Worm (Caenorhabditis elegans) whole organism, L3 larva: ENCODE measurements around the gene C52E2.5.

ENCODE experiments used
- R02D3.7 ChIP-seq: fragments of 150-350 bp; optimal IDR thresholded peaks from 2 replicates; lab custom pipeline; 2014; ENCODE audit warnings: missing biosample characterization, missing genetic modification characterization
- ZK546.5 ChIP-seq: sonication (generic microtip); optimal IDR thresholded peaks from 2 replicates; lab custom pipeline; 2017; ENCODE audit warnings: missing biosample characterization, missing genetic modification characterization
- aly-2 ChIP-seq: fragments of 150-350 bp; optimal IDR thresholded peaks from 2 replicates; lab custom pipeline; 2014; ENCODE audit warnings: missing biosample characterization, missing genetic modification characterization
- ama-1 ChIP-seq: fragments of 150-350 bp; optimal IDR thresholded peaks from 2 replicates; lab custom pipeline; 2018
- ceh-28 ChIP-seq: fragments of 150-350 bp; optimal IDR thresholded peaks from 2 replicates; lab custom pipeline; 2014; ENCODE audit warnings: missing biosample characterization, missing genetic modification reagents, missing genetic modification characterization
- ceh-82 ChIP-seq: fragments of 150-350 bp; optimal IDR thresholded peaks from 2 replicates; lab custom pipeline; 2014; ENCODE audit warnings: missing biosample characterization, missing genetic modification characterization
- ceh-9 ChIP-seq: sonication (generic microtip); optimal IDR thresholded peaks from 2 replicates; lab custom pipeline; 2018; ENCODE audit warnings: missing biosample characterization, missing genetic modification characterization
- daf-12 ChIP-seq: fragments of 150-350 bp; optimal IDR thresholded peaks from 2 replicates; lab custom pipeline; 2014; ENCODE audit warnings: missing biosample characterization, missing genetic modification reagents, missing genetic modification characterization
- egl-5 ChIP-seq: fragments of 150-350 bp; optimal IDR thresholded peaks from 2 replicates; lab custom pipeline; 2017; ENCODE audit warnings: missing biosample characterization, missing genetic modification reagents, missing genetic modification characterization, inconsistent platforms
- elt-1 ChIP-seq: fragments of 150-350 bp; optimal IDR thresholded peaks from 2 replicates; lab custom pipeline; 2014; ENCODE audit warnings: missing biosample characterization, missing genetic modification characterization
- elt-2 ChIP-seq: sonication (generic microtip); optimal IDR thresholded peaks from 2 replicates; lab custom pipeline; 2016; ENCODE audit warnings: missing genetic modification reagents, mild to moderate bottlenecking, missing genetic modification characterization, missing compliant biosample characterization
- elt-3 ChIP-seq, 3 experiments: fragments of 150-350 bp in 1 of 3; sonication (generic microtip) in 2 of 3; optimal IDR thresholded peaks; 2 replicates in 2 of 3; 4 replicates in 1 of 3; lab custom pipeline; 2014 to 2017; ENCODE audit warnings: missing biosample characterization in 3 of 3, missing genetic modification characterization in 3 of 3
- fkh-2 ChIP-seq: fragments of 150-350 bp; optimal IDR thresholded peaks from 2 replicates; lab custom pipeline; 2014; ENCODE audit warnings: missing biosample characterization, missing genetic modification reagents, missing genetic modification characterization
- hmg-11 ChIP-seq: sonication (generic microtip); optimal IDR thresholded peaks from 2 replicates; lab custom pipeline; 2016; ENCODE audit warnings: missing genetic modification characterization, missing compliant biosample characterization
- jun-1 ChIP-seq: fragments of 150-350 bp; optimal IDR thresholded peaks from 2 replicates; lab custom pipeline; 2014; ENCODE audit warnings: missing biosample characterization, missing genetic modification reagents, missing genetic modification characterization
- lin-15B ChIP-seq: fragments of 150-350 bp; optimal IDR thresholded peaks from 2 replicates; lab custom pipeline; 2014; ENCODE audit warnings: missing biosample characterization, missing genetic modification characterization
- lin-39 ChIP-seq: fragments of 150-350 bp; optimal IDR thresholded peaks from 2 replicates; lab custom pipeline; 2018; ENCODE audit warnings: missing biosample characterization, missing genetic modification reagents, missing genetic modification characterization
- lsy-12 ChIP-seq: sonication (generic microtip); optimal IDR thresholded peaks from 2 replicates; lab custom pipeline; 2016; ENCODE audit warnings: mild to moderate bottlenecking, missing genetic modification characterization, missing compliant biosample characterization
- mdl-1 ChIP-seq: fragments of 150-350 bp; optimal IDR thresholded peaks from 2 replicates; lab custom pipeline; 2014; ENCODE audit warnings: missing biosample characterization, missing genetic modification characterization
- mml-1 ChIP-seq: fragments of 150-350 bp; sonication (generic microtip); optimal IDR thresholded peaks from 3 replicates; lab custom pipeline; 2014; ENCODE audit warnings: missing biosample characterization, missing genetic modification characterization
- nfya-1 ChIP-seq: sonication (generic microtip); optimal IDR thresholded peaks from 2 replicates; lab custom pipeline; 2017; ENCODE audit warnings: missing genetic modification characterization, mild to moderate bottlenecking, missing compliant biosample characterization, antibody characterized with exemption, moderate library complexity; ENCODE audit not compliant: insufficient read depth
- nhr-11 ChIP-seq: fragments of 150-350 bp; optimal IDR thresholded peaks from 2 replicates; lab custom pipeline; 2014; ENCODE audit warnings: missing biosample characterization, missing genetic modification characterization
- nhr-23 ChIP-seq: fragments of 150-350 bp; optimal IDR thresholded peaks from 2 replicates; lab custom pipeline; 2014; ENCODE audit warnings: missing biosample characterization, missing genetic modification reagents, missing genetic modification characterization
- nhr-43 ChIP-seq: sonication (generic microtip); optimal IDR thresholded peaks from 2 replicates; lab custom pipeline; 2016; ENCODE audit warnings: mild to moderate bottlenecking, missing genetic modification characterization, missing compliant biosample characterization; ENCODE audit not compliant: poor library complexity, severe bottlenecking
- nhr-67 ChIP-seq: fragments of 150-350 bp; optimal IDR thresholded peaks from 2 replicates; lab custom pipeline; 2014; ENCODE audit warnings: missing biosample characterization, missing genetic modification characterization
- nhr-77 ChIP-seq: fragments of 150-350 bp; optimal IDR thresholded peaks from 2 replicates; lab custom pipeline; 2014; ENCODE audit warnings: missing biosample characterization, missing genetic modification characterization
- pha-4 ChIP-seq: fragments of 150-350 bp; optimal IDR thresholded peaks from 2 replicates; lab custom pipeline; 2014; ENCODE audit warnings: missing biosample characterization, missing genetic modification reagents, missing genetic modification characterization
- pqm-1 ChIP-seq: fragments of 150-350 bp; optimal IDR thresholded peaks from 2 replicates; lab custom pipeline; 2017; ENCODE audit warnings: missing biosample characterization, missing genetic modification characterization, inconsistent platforms
- sea-2 ChIP-seq: fragments of 150-350 bp; sonication (generic microtip); optimal IDR thresholded peaks from 4 replicates; lab custom pipeline; 2014; ENCODE audit warnings: missing biosample characterization, missing genetic modification reagents, missing genetic modification characterization
- skn-1 ChIP-seq: fragments of 150-350 bp; optimal IDR thresholded peaks from 2 replicates; lab custom pipeline; 2014; ENCODE audit warnings: missing biosample characterization, missing genetic modification characterization
- snpc-4 ChIP-seq: fragments of 150-350 bp; optimal IDR thresholded peaks from 2 replicates; lab custom pipeline; 2014; ENCODE audit warnings: missing biosample characterization, missing genetic modification characterization
- unc-39 ChIP-seq: sonication (generic microtip); optimal IDR thresholded peaks from 4 replicates; lab custom pipeline; 2017; ENCODE audit warnings: missing biosample characterization, missing genetic modification characterization
- zag-1 ChIP-seq: fragments of 150-350 bp; optimal IDR thresholded peaks from 2 replicates; lab custom pipeline; 2014; ENCODE audit warnings: missing biosample characterization, missing genetic modification characterization

Gene C52E2.5

DNA sequence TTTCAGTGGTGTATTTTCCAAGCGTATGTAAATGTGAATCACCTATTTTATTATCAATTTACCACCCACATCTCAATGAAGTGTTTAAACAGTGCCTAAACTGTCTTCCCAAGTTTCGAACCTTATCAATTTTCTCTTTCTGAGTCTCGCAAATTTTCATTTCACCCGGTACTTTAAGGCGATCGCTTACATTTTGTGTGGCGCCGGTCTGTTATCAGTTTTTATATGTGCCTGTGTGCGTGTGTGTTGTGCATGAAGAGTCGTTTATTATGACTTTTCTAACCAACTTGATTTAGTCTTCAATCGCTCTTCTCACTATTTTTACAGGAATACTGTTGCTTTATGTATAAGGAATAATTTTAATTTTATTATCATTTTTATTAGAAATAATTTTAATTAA is 19.1 kb downstream of the C52E2.5 start:
- TF ChIP-seq elt-2 (tag; lab: Kevin White, UChicago) = peak; percentile 57
- TF ChIP-seq, all 47 proteins: peak for 1; not testable (repeated sequence) for 46

DNA sequence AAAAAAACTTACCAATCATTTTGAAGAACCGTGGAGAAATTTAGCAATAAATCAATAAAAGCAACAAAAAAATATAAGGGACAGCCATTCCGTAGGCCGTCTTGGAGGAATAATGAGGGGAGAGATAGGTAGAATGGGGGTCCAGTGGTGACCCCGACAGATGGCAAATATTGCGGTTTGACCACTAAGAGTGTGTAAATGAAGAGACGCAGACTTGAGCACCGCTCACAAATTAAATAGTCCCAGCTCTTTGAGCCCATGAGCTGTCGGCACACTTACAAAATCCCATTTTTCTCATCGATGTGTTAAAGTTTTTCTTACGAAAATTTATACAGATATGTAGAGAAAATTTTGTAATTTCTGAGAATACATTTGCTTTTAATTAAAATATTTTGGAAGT is 22.0 kb downstream of the C52E2.5 start, which contains the start of gene fbxa-3:
TSS of gene fbxa-3 (minus strand) at position 101 of the 400 bp plus-strand sequence.
- TF ChIP-seq jun-1 (tag; lab: Kevin White, UChicago) = no peak
- no peak for TF ChIP-seq pqm-1
- TF ChIP-seq unc-39 (tag; lab: Kevin White, UChicago) = no peak
- no peak for TF ChIP-seq egl-5 (tag; lab: Kevin White, UChicago)
- TF ChIP-seq ZK546.5 (tag; lab: Kevin White, UChicago) = no peak
- no peak for TF ChIP-seq nfya-1 (tag; lab: Kevin White, UChicago)
- TF ChIP-seq elt-1 = no peak
- no peak for TF ChIP-seq skn-1 (tag; lab: Kevin White, UChicago)

DNA sequence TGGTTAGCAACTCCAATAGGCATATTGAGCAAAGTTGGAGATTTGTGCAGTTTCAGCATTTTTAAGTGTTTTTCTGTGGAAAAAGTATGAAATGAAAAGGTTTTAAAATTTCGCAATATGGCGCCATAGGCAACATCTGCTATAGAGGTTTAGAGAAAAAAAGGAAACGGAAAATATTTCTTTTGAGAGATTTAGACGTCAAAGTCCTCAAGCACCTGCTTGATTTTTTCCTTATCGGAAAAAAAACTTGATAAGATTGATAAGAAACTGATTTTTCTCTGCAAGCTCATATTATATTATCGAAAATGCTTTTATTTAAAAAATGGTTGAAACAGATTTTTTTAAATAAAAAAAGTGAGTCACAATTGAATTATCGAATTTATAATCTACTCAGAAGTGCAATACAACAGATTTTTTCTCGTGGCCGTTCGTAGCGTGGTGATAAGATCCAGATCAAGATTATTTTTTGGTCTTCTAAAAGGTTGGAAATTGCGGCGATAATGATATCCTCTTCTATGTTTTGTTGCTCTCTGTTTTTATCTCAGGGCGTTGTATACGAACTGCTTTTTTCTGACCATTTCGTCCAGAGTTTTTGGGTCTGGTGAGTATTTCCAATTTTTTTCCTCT is 22.7 kb downstream of the C52E2.5 start, which contains the start of gene fbxc-19:
TSS of gene fbxc-19 (plus strand) at position 536 of the 627 bp plus-strand sequence.
- TF ChIP-seq elt-1 = no peak
- TF ChIP-seq ceh-9 (tag; lab: Kevin White, UChicago) = no peak
- TF ChIP-seq egl-5 (tag; lab: Kevin White, UChicago) = peak; percentile 53
- no peak for TF ChIP-seq zag-1 (tag; lab: Kevin White, UChicago)
- TF ChIP-seq nhr-23 (tag; lab: Kevin White, UChicago) = peak; percentile 62
- peak; percentile 31 for TF ChIP-seq nhr-77 (tag; lab: Kevin White, UChicago)
- no peak for TF ChIP-seq nhr-43 (tag; lab: Kevin White, UChicago)
- peak; percentile 99 for TF ChIP-seq elt-2 (tag; lab: Kevin White, UChicago)
- no peak for TF ChIP-seq ceh-82 (tag; lab: Kevin White, UChicago)
- peak; percentile 14 for TF ChIP-seq hmg-11 (tag; lab: Kevin White, UChicago)
- peak; percentile 26 for TF ChIP-seq skn-1 (tag; lab: Kevin White, UChicago)
- peak; percentile 79 for TF ChIP-seq ceh-28 (tag; lab: Kevin White, UChicago)
- peak; percentile 26 for TF ChIP-seq mdl-1 (tag; lab: Kevin White, UChicago)
- TF ChIP-seq aly-2 (tag; lab: Kevin White, UChicago) = no peak
- TF ChIP-seq ama-1 = no peak
- no peak for TF ChIP-seq daf-12
- peak; percentile 85 for TF ChIP-seq jun-1 (tag; lab: Kevin White, UChicago)
- TF ChIP-seq pqm-1 = peak; percentile 98
- peak; percentile 7 for TF ChIP-seq R02D3.7 (tag; lab: Kevin White, UChicago)
- peak; percentile 89 for TF ChIP-seq pha-4 (tag; lab: Kevin White, UChicago)
- peak; percentile 21 for TF ChIP-seq lin-15B (tag; lab: Kevin White, UChicago)
- peak; percentile 42 for TF ChIP-seq nfya-1 (tag; lab: Kevin White, UChicago)
- TF ChIP-seq elt-3 (tag; optimal IDR thresholded peaks at IDR 0.05; lab: Kevin White, UChicago) = no peak

DNA sequence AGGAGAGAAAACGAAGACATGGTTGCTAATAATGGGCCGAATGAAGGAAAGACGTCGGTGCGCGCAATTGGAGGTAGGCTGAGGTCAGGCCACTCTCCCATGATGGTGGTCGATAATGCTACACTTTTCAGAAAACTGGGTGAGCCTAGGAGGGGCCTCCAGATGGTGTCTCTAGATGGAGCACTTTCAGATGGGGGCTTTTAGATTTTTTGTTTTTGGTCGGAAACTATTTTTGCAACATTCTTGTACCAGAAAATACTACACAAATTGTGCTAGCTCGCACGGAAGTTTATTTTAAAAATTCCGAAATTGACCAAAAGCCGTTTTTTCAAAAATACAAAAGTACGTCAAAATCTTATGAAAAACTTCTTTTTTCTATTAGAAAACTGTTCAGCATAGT is 24.4 kb downstream of the C52E2.5 start, which contains the start of gene fbxb-10:
TSS of gene fbxb-10 (minus strand) at position 101 of the 400 bp plus-strand sequence.
- TF ChIP-seq elt-3 (tag; optimal IDR thresholded peaks at IDR 0.05; lab: Kevin White, UChicago) = no peak
- no peak for TF ChIP-seq hmg-11 (tag; lab: Kevin White, UChicago)
- no peak for TF ChIP-seq unc-39 (tag; lab: Kevin White, UChicago)
- no peak for TF ChIP-seq fkh-2
- no peak for TF ChIP-seq ZK546.5 (tag; lab: Kevin White, UChicago)
- TF ChIP-seq nhr-23 (tag; lab: Kevin White, UChicago) = no peak
- no peak for TF ChIP-seq elt-2 (tag; lab: Kevin White, UChicago)
- TF ChIP-seq skn-1 (tag; lab: Kevin White, UChicago) = no peak

DNA sequence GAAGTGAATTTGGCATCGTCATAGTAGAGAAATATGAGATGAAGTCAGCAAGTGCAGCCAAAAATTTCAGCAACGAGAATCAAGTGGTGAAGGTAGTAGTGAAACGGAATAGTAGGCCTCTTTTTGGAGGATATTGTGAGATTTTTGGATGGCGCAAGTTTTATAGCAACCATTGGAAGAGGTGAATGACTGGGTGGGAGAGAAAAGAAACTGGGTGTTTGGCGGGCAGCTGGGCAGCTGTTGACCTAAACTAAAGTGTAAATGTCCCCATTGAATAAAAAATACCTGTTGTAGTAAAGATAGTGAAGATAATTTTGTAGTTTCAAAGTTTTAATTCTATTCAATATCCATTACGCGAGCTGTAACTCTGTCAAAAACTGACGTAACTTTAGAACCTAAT is 26.7 kb downstream of the C52E2.5 start:
- TF ChIP-seq pha-4 (tag; lab: Kevin White, UChicago) (no peak), ceh-82 (tag; lab: Kevin White, UChicago) (no peak), hmg-11 (tag; lab: Kevin White, UChicago) (no peak), pqm-1 (no peak), nfya-1 (tag; lab: Kevin White, UChicago) (no peak), nhr-67 (tag; lab: Kevin White, UChicago) (no peak)

DNA sequence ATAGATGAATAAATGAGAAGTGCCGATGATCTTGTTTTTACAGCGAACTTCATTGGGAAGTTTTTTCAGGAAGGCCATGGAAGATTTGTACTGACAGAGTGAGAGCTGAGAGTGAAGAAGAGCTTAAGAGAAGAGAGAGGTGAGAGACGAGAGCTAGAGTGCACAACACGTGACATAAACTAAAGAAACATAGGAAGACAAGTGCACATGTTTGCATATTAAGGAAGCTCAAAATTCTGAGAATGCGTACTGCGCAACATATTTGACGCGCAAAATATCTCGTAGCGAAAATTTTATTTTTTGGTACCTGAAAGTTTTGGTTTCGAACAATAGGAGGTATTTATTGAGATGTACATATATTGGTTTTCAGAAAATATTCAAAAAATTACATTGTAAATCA is 34.5 kb downstream of the C52E2.5 start, which contains the start of gene C08F1.8:
TSS of gene C08F1.8 (minus strand) at position 101 of the 400 bp plus-strand sequence.
- TF ChIP-seq sea-2 (GFP tag; lab: Kevin White, UChicago) = no peak
- TF ChIP-seq nhr-11 (tag; lab: Kevin White, UChicago) = no peak
- no peak for TF ChIP-seq elt-3 (tag; optimal IDR thresholded peaks at IDR 0.05; lab: Kevin White, UChicago)
- no peak for TF ChIP-seq fkh-2
- no peak for TF ChIP-seq lin-39
- TF ChIP-seq aly-2 (tag; lab: Kevin White, UChicago) = no peak
- no peak for TF ChIP-seq ama-1
- no peak for TF ChIP-seq mml-1
- no peak for TF ChIP-seq lsy-12 (tag; lab: Kevin White, UChicago)
- TF ChIP-seq snpc-4 (tag; lab: Kevin White, UChicago) = no peak
- TF ChIP-seq, all 47 proteins: peak for 0
